Fruit fly (Drosophila melanogaster) whole organism, embryonic: ENCODE data around the gene CG11768.

Experiments
- Atf-2 ChIP-seq: fragments of 200-800 bp; sonication (Bioruptor generic); optimal IDR thresholded peaks from 2 replicates; lab custom pipeline; 2016; ENCODE audit warnings: missing biosample characterization, missing genetic modification characterization
- Blimp-1 ChIP-seq: fragments of 200-800 bp; sonication (Bioruptor generic); optimal IDR thresholded peaks from 3 replicates; lab custom pipeline; 2018; ENCODE audit warnings: missing biosample characterization, missing genetic modification characterization, mild to moderate bottlenecking, moderate library complexity, missing genetic modification reagents
- CG10267 ChIP-seq: fragments of 200-800 bp; sonication (Bioruptor generic); optimal IDR thresholded peaks from 2 replicates; lab custom pipeline; 2018; ENCODE audit warnings: missing biosample characterization, mild to moderate bottlenecking, missing genetic modification characterization, moderate library complexity
- CG10654 ChIP-seq: fragments of 200-800 bp; sonication (Bioruptor generic); optimal IDR thresholded peaks from 2 replicates; lab custom pipeline; 2016; ENCODE audit warnings: missing biosample characterization, missing genetic modification characterization
- CG10979 ChIP-seq: fragments of 200-800 bp; sonication (Bioruptor generic); optimal IDR thresholded peaks from 2 replicates; lab custom pipeline; 2018; ENCODE audit warnings: missing biosample characterization, mild to moderate bottlenecking, missing genetic modification characterization, moderate library complexity
- CG11504 ChIP-seq: fragments of 200-800 bp; sonication (Bioruptor generic); optimal IDR thresholded peaks from 3 replicates; lab custom pipeline; 2019; ENCODE audit warnings: missing biosample characterization, mild to moderate bottlenecking, missing genetic modification characterization, moderate library complexity
- CG14050 ChIP-seq: fragments of 200-800 bp; sonication (Bioruptor generic); IDR thresholded peaks from 3 replicates; pipeline ENCODE4 v1.3.6; 2022; ENCODE audit warnings: missing biosample characterization, missing genetic modification characterization
- CG14667 ChIP-seq: fragments of 200-800 bp; sonication (Bioruptor generic); IDR thresholded peaks from 2 replicates; pipeline ENCODE4 v1.3.6; 2022; ENCODE audit warnings: missing biosample characterization, missing genetic modification characterization
- CG15479 ChIP-seq: fragments of 200-800 bp; sonication (Bioruptor generic); optimal IDR thresholded peaks from 3 replicates; lab custom pipeline; 2019; ENCODE audit warnings: missing biosample characterization, mild to moderate bottlenecking, missing genetic modification characterization, moderate library complexity
- CG16815 ChIP-seq: fragments of 200-800 bp; sonication (Bioruptor generic); optimal IDR thresholded peaks from 3 replicates; lab custom pipeline; 2017; ENCODE audit warnings: missing biosample characterization, mild to moderate bottlenecking, missing genetic modification characterization
- CG17568 ChIP-seq: fragments of 200-800 bp; sonication (Bioruptor generic); optimal IDR thresholded peaks from 2 replicates; lab custom pipeline; 2018; ENCODE audit warnings: missing biosample characterization, mild to moderate bottlenecking, missing genetic modification characterization, moderate library complexity
- CG17829 ChIP-seq: fragments of 200-800 bp; optimal IDR thresholded peaks from 2 replicates; lab custom pipeline; 2019; ENCODE audit warnings: missing biosample characterization, mild to moderate bottlenecking, missing genetic modification characterization, moderate library complexity
- CG2889 ChIP-seq: fragments of 200-800 bp; sonication (Bioruptor generic); IDR thresholded peaks from 3 replicates; pipeline ENCODE4 v1.3.6; 2022; ENCODE audit warnings: missing biosample characterization, missing genetic modification characterization
- CG3163 ChIP-seq: fragments of 200-800 bp; sonication (Bioruptor generic); optimal IDR thresholded peaks from 3 replicates; lab custom pipeline; 2016; ENCODE audit warnings: missing biosample characterization, missing genetic modification characterization
- CG4328 ChIP-seq: fragments of 200-800 bp; sonication (Bioruptor generic); optimal IDR thresholded peaks from 3 replicates; lab custom pipeline; 2017; ENCODE audit warnings: missing biosample characterization, missing genetic modification reagents, missing genetic modification characterization
- CG4617 ChIP-seq: fragments of 200-800 bp; sonication (Bioruptor generic); optimal IDR thresholded peaks from 3 replicates; lab custom pipeline; 2016; ENCODE audit warnings: missing biosample characterization, missing genetic modification characterization, borderline replicate concordance
- CG6654 ChIP-seq: fragments of 200-800 bp; sonication (Bioruptor generic); optimal IDR thresholded peaks from 2 replicates; lab custom pipeline; 2017; ENCODE audit warnings: missing biosample characterization, mild to moderate bottlenecking, missing genetic modification characterization
- CG7786 ChIP-seq: fragments of 200-800 bp; sonication (Bioruptor generic); optimal IDR thresholded peaks from 2 replicates; lab custom pipeline; 2016; ENCODE audit warnings: missing biosample characterization, missing genetic modification characterization
- CG7839 ChIP-seq: fragments of 200-800 bp; sonication (Bioruptor generic); optimal IDR thresholded peaks from 3 replicates; lab custom pipeline; 2018; ENCODE audit warnings: missing biosample characterization, mild to moderate bottlenecking, missing genetic modification characterization, moderate library complexity
- CG8089 ChIP-seq: fragments of 200-800 bp; sonication (Bioruptor generic); optimal IDR thresholded peaks from 3 replicates; lab custom pipeline; 2016; ENCODE audit warnings: missing biosample characterization, missing genetic modification characterization
- CG8290 ChIP-seq, 3 experiments: fragments of 200-800 bp; sonication (Bioruptor generic); optimal IDR thresholded peaks; 2 replicates each; lab custom pipeline; 2016 to 2019; ENCODE audit warnings: missing biosample characterization in 3 of 3, missing genetic modification characterization in 3 of 3, mild to moderate bottlenecking in 2 of 3, moderate library complexity in 1 of 3
- CG9797 ChIP-seq: fragments of 200-800 bp; sonication (Bioruptor generic); optimal IDR thresholded peaks from 3 replicates; lab custom pipeline; 2018; ENCODE audit warnings: missing biosample characterization, mild to moderate bottlenecking, missing genetic modification characterization
- CoRest ChIP-seq: fragments of 200-800 bp; sonication (Bioruptor generic); optimal IDR thresholded peaks from 3 replicates; lab custom pipeline; 2018; ENCODE audit warnings: missing biosample characterization, mild to moderate bottlenecking, missing genetic modification characterization, moderate library complexity
- Dref ChIP-seq: fragments of 200-800 bp; sonication (Bioruptor generic); IDR thresholded peaks from 2 replicates; pipeline ENCODE4 v1.3.6; 2022; ENCODE audit warnings: missing biosample characterization, missing genetic modification characterization
- Gug ChIP-seq: fragments of 200-800 bp; sonication (Bioruptor generic); IDR thresholded peaks from 4 replicates; pipeline ENCODE4 v1.3.6; 2022; ENCODE audit warnings: missing biosample characterization, missing genetic modification characterization
- Hand ChIP-seq: fragments of 200-800 bp; sonication (Bioruptor generic); optimal IDR thresholded peaks from 2 replicates; lab custom pipeline; 2017; ENCODE audit warnings: mild to moderate bottlenecking, missing biosample characterization, missing genetic modification reagents, missing genetic modification characterization
- HmgZ ChIP-seq: fragments of 200-800 bp; sonication (Bioruptor generic); optimal IDR thresholded peaks from 2 replicates; lab custom pipeline; 2018; ENCODE audit warnings: missing biosample characterization, mild to moderate bottlenecking, missing genetic modification characterization
- Hr39 ChIP-seq: fragments of >200 bp; optimal IDR thresholded peaks from 2 replicates; lab custom pipeline; 2017
- Hr78 ChIP-seq, 2 experiments: fragments of 200-800 bp in 1 of 2; fragments of >200 bp in 1 of 2; sonication (Bioruptor generic) in 1 of 2; optimal IDR thresholded peaks; 2 replicates each; lab custom pipeline; 2017 to 2019; ENCODE audit warnings: missing biosample characterization in 2 of 2, missing genetic modification characterization in 2 of 2, mild to moderate bottlenecking in 1 of 2, moderate library complexity in 1 of 2
- Lhr ChIP-seq: fragments of 200-800 bp; sonication (Bioruptor generic); optimal IDR thresholded peaks from 3 replicates; lab custom pipeline; 2017; ENCODE audit warnings: mild to moderate bottlenecking, missing biosample characterization, missing genetic modification reagents, missing genetic modification characterization
- Neu2 ChIP-seq: fragments of 200-800 bp; sonication (Bioruptor generic); optimal IDR thresholded peaks from 3 replicates; lab custom pipeline; 2016; ENCODE audit warnings: missing biosample characterization, missing genetic modification characterization, borderline replicate concordance
- NfI ChIP-seq: fragments of 200-800 bp; sonication (Bioruptor generic); optimal IDR thresholded peaks from 3 replicates; lab custom pipeline; 2018; ENCODE audit warnings: missing biosample characterization, mild to moderate bottlenecking, missing genetic modification characterization, moderate library complexity
- Oaz ChIP-seq: fragments of 200-800 bp; sonication (Bioruptor generic); IDR thresholded peaks from 2 replicates; pipeline ENCODE4 v1.3.6; 2022; ENCODE audit warnings: missing biosample characterization, missing genetic modification characterization
- ab ChIP-seq: fragments of 200-800 bp; sonication (Bioruptor generic); optimal IDR thresholded peaks from 2 replicates; lab custom pipeline; 2016; ENCODE audit warnings: missing biosample characterization, missing genetic modification characterization
- ase ChIP-seq: fragments of 200-800 bp; sonication (Bioruptor generic); IDR thresholded peaks from 3 replicates; pipeline ENCODE4 v1.3.6; 2022; ENCODE audit warnings: missing biosample characterization, missing genetic modification characterization
- chn ChIP-seq: fragments of 200-800 bp; sonication (Bioruptor generic); optimal IDR thresholded peaks from 2 replicates; lab custom pipeline; 2016; ENCODE audit warnings: missing biosample characterization, missing genetic modification characterization
- ems ChIP-seq: fragments of 200-800 bp; sonication (Bioruptor generic); optimal IDR thresholded peaks from 3 replicates; lab custom pipeline; 2016; ENCODE audit warnings: missing biosample characterization, missing genetic modification characterization
- esg ChIP-seq: fragments of 200-800 bp; sonication (Bioruptor generic); conservative IDR thresholded peaks from 2 replicates; pipeline ENCODE4 v1.3.6; 2022; ENCODE audit warnings: missing biosample characterization, missing genetic modification characterization
- fd102C ChIP-seq: fragments of 200-800 bp; sonication (Bioruptor generic); optimal IDR thresholded peaks from 2 replicates; lab custom pipeline; 2018; ENCODE audit warnings: missing biosample characterization, mild to moderate bottlenecking, missing genetic modification characterization, moderate library complexity
- fd3F ChIP-seq: fragments of 200-800 bp; sonication (Bioruptor generic); optimal IDR thresholded peaks from 2 replicates; lab custom pipeline; 2018; ENCODE audit warnings: missing biosample characterization, mild to moderate bottlenecking, missing genetic modification characterization, moderate library complexity
- ftz-f1 ChIP-seq: fragments of 200-800 bp; sonication (Bioruptor generic); optimal IDR thresholded peaks from 2 replicates; lab custom pipeline; 2016; ENCODE audit warnings: missing biosample characterization, missing genetic modification characterization
- gfzf ChIP-seq: fragments of 200-800 bp; sonication (Bioruptor generic); optimal IDR thresholded peaks from 2 replicates; lab custom pipeline; 2016; ENCODE audit warnings: missing biosample characterization, mild to moderate bottlenecking, missing genetic modification characterization, moderate library complexity
- her ChIP-seq: fragments of 200-800 bp; sonication (Bioruptor generic); optimal IDR thresholded peaks from 2 replicates; lab custom pipeline; 2016; ENCODE audit warnings: missing biosample characterization, missing genetic modification characterization
- org-1 ChIP-seq: fragments of 200-800 bp; sonication (Bioruptor generic); optimal IDR thresholded peaks from 2 replicates; lab custom pipeline; 2017; ENCODE audit warnings: missing biosample characterization, missing genetic modification characterization
- prd ChIP-seq, 3 experiments: fragments of >200 bp in 2 of 3; fragments of 200-800 bp in 1 of 3; sonication (Bioruptor generic) in 1 of 3; optimal IDR thresholded peaks in 2 of 3; IDR thresholded peaks in 1 of 3; 2 replicates in 2 of 3; 3 replicates in 1 of 3; pipeline versions ENCODE4 v1.3.6 to Lab custom; 2017 to 2022; ENCODE audit warnings: missing biosample characterization in 1 of 3, missing genetic modification characterization in 1 of 3
- sima ChIP-seq: fragments of 200-800 bp; sonication (Bioruptor generic); optimal IDR thresholded peaks from 2 replicates; lab custom pipeline; 2016; ENCODE audit warnings: missing biosample characterization, missing genetic modification characterization
- sisA ChIP-seq: fragments of 200-800 bp; sonication (Bioruptor generic); IDR thresholded peaks from 2 replicates; pipeline ENCODE4 v1.3.6; 2022; ENCODE audit warnings: missing biosample characterization, missing genetic modification characterization
- slou ChIP-seq: fragments of 200-800 bp; sonication (Bioruptor generic); optimal IDR thresholded peaks from 3 replicates; lab custom pipeline; 2016; ENCODE audit warnings: missing biosample characterization, missing genetic modification characterization
- tna ChIP-seq: fragments of 200-800 bp; sonication (Bioruptor generic); IDR thresholded peaks from 2 replicates; pipeline ENCODE4 v1.3.6; 2022; ENCODE audit warnings: missing biosample characterization, missing genetic modification characterization; ENCODE audit not compliant: partially characterized antibody
- vnd ChIP-seq: fragments of 200-800 bp; sonication (Bioruptor generic); IDR thresholded peaks from 3 replicates; pipeline ENCODE4 v1.3.6; 2022; ENCODE audit warnings: missing biosample characterization, missing genetic modification characterization; ENCODE audit not compliant: partially characterized antibody

CG11768 gene

dm6 chr3R:8746354-8746753 is 21.6 kb downstream of the CG11768 start (continued):
- no peak for TF ChIP-seq CG3163
- no peak for TF ChIP-seq ab (GFP tag; lab: Kevin White, UChicago)
- peak; percentile 49 for TF ChIP-seq chn (GFP tag; lab: Kevin White, UChicago)
- TF ChIP-seq org-1 (GFP tag; lab: Kevin White, UChicago) = peak; percentile 49
- TF ChIP-seq CG15479 (GFP tag; lab: Kevin White, UChicago) = peak; percentile 24
- TF ChIP-seq CG9797 (GFP tag; lab: Kevin White, UChicago) = no peak
- TF ChIP-seq CG16815 (GFP tag; lab: Kevin White, UChicago) = peak; percentile 10
- TF ChIP-seq Hand (GFP tag; lab: Kevin White, UChicago) = no peak
- no peak for TF ChIP-seq Hr39
- peak; percentile 54 for TF ChIP-seq CG8290 (GFP tag; optimal IDR thresholded peaks at IDR 0.05; lab: Kevin White, UChicago)
- no peak for TF ChIP-seq CG8290 (tag; optimal IDR thresholded peaks at IDR 0.05; lab: Kevin White, UChicago)
- peak; percentile 62 for TF ChIP-seq CG10267 (tag; lab: Kevin White, UChicago)
- TF ChIP-seq CG7839 (tag; lab: Kevin White, UChicago) = peak; percentile 65
- TF ChIP-seq Blimp-1 = peak; percentile 74
- TF ChIP-seq CG2889 = no peak
- peak; percentile 35 for TF ChIP-seq CG17568 (GFP tag; lab: Kevin White, UChicago)
- peak; percentile 1 for TF ChIP-seq HmgZ (tag; lab: Kevin White, UChicago)
- TF ChIP-seq CG6654 = no peak
- no peak for TF ChIP-seq Oaz (GFP tag; lab: Robert Waterston, UW)
- TF ChIP-seq sima (GFP tag; lab: Kevin White, UChicago) = no peak
- no peak for TF ChIP-seq ems (GFP tag; lab: Kevin White, UChicago)
- TF ChIP-seq Hr78 (GFP tag; optimal IDR thresholded peaks at IDR 0.05; lab: Kevin White, UChicago) = no peak
- TF ChIP-seq NfI = peak; percentile 16
- peak; percentile 76 for TF ChIP-seq CG10979 (tag; lab: Kevin White, UChicago)
- peak; percentile 48; the same call in 1 of the 3 replicates for TF ChIP-seq ase
- no peak for TF ChIP-seq CG7786 (GFP tag; lab: Kevin White, UChicago)
- no peak for TF ChIP-seq CG4328
- TF ChIP-seq CG10654 = peak; percentile 11
- TF ChIP-seq CG4617 (GFP tag; lab: Kevin White, UChicago) = peak; percentile 17
- TF ChIP-seq CoRest = peak; percentile 67
- TF ChIP-seq ftz-f1 = no peak
- no peak for TF ChIP-seq Atf-2 (GFP tag; lab: Kevin White, UChicago)
- TF ChIP-seq Lhr = peak; percentile 22
- no peak for TF ChIP-seq Gug (GFP tag; lab: Robert Waterston, UW)
- no peak for TF ChIP-seq slou
- peak; percentile 37; the same call in 1 of the 3 replicates for TF ChIP-seq CG14050 (GFP tag; lab: Robert Waterston, UW)
- TF ChIP-seq CG8089 (GFP tag; lab: Kevin White, UChicago) = no peak
- TF ChIP-seq gfzf (GFP tag; lab: Kevin White, UChicago) = no peak
- no peak for TF ChIP-seq prd (optimal IDR thresholded peaks at IDR 0.05; lab: Kevin White, UChicago)
- TF ChIP-seq prd (GFP tag; IDR thresholded peaks at IDR 0.05; lab: Robert Waterston, UW) = peak; percentile 88
- TF ChIP-seq CG14667 (GFP tag; lab: Robert Waterston, UW) = no peak
- peak; percentile 78 for TF ChIP-seq CG17829 (tag; lab: Kevin White, UChicago)
- TF ChIP-seq tna (GFP tag; lab: Robert Waterston, UW) = no peak
- peak; percentile 25 for TF ChIP-seq fd102C (GFP tag; lab: Kevin White, UChicago)
- TF ChIP-seq vnd (GFP tag; lab: Robert Waterston, UW) = no peak
- peak; percentile 79 for TF ChIP-seq CG11504
- peak; percentile 68 for TF ChIP-seq esg (GFP tag; lab: Robert Waterston, UW)
- peak; percentile 8 for TF ChIP-seq fd3F (GFP tag; lab: Kevin White, UChicago)
- TF ChIP-seq her (GFP tag; lab: Kevin White, UChicago) = no peak
- no peak for TF ChIP-seq Neu2 (GFP tag; lab: Kevin White, UChicago)
- TF ChIP-seq Dref (GFP tag; lab: Robert Waterston, UW) = no peak
- peak; percentile 64; the same call in 1 of the 2 replicates for TF ChIP-seq sisA (GFP tag; lab: Robert Waterston, UW)
